Fruit fly (Drosophila melanogaster) Kc167 (cell line): ENCODE data around the gene CHKov2.

Experiments
- Myc ChIP-seq: fragments of >200 bp; optimal IDR thresholded peaks from 2 replicates; lab custom pipeline; 2017; ENCODE audit warnings: missing external identifiers
- Sin3A ChIP-seq: fragments of >200 bp; optimal IDR thresholded peaks from 2 replicates; lab custom pipeline; 2018; ENCODE audit warnings: missing external identifiers
- h ChIP-seq: fragments of >200 bp; optimal IDR thresholded peaks from 3 replicates; lab custom pipeline; 2018; ENCODE audit warnings: missing external identifiers
- insv ChIP-seq: fragments of >200 bp; optimal IDR thresholded peaks from 3 replicates; lab custom pipeline; 2018; ENCODE audit warnings: missing external identifiers
- psq ChIP-seq: fragments of >200 bp; optimal IDR thresholded peaks from 2 replicates; lab custom pipeline; 2017; ENCODE audit warnings: missing external identifiers
- ttk ChIP-seq: sonication (Bioruptor generic); optimal IDR thresholded peaks from 2 replicates; lab custom pipeline; 2017; ENCODE audit warnings: missing external identifiers

Gene CHKov2

dm6 chr3R:25295320-25296020, 35.5 kb downstream of the CHKov2 start, which contains the start of gene CG31102:
Gene CG31102, minus strand, starts transcription at chr3R:25295594.
- TF ChIP-seq Sin3A (no peak), psq (lab: Kevin White, UChicago) (no peak), insv (lab: Kevin White, UChicago) (no peak), h (lab: Kevin White, UChicago) (no peak), Myc (lab: Kevin White, UChicago) (no peak), ttk (lab: Kevin White, UChicago) (no peak)

dm6 chr3R:25292864-25293284, 38.1 kb downstream of the CHKov2 start, which contains the start of gene CG31098:
Gene CG31098, minus strand, starts transcription at chr3R:25292977.
- TF ChIP-seq ttk (lab: Kevin White, UChicago) (no peak), psq (lab: Kevin White, UChicago) (no peak), insv (lab: Kevin White, UChicago) (no peak), Sin3A (no peak), h (lab: Kevin White, UChicago) (no peak), Myc (lab: Kevin White, UChicago) (no peak)

dm6 chr3R:25289589-25289988, 41.4 kb downstream of the CHKov2 start, which contains the start of gene CG11893:
Gene CG11893, plus strand, starts transcription at chr3R:25289889.
- no peak for TF ChIP-seq Sin3A
- no peak for TF ChIP-seq insv (lab: Kevin White, UChicago)
- no peak for TF ChIP-seq h (lab: Kevin White, UChicago)
- no peak for TF ChIP-seq Myc (lab: Kevin White, UChicago)
- no peak for TF ChIP-seq psq (lab: Kevin White, UChicago)
- TF ChIP-seq ttk (lab: Kevin White, UChicago) = no peak

dm6 chr3R:25287128-25287527, 43.9 kb downstream of the CHKov2 start, which contains the start of gene CG13658:
Gene CG13658, plus strand, starts transcription at chr3R:25287474.
- no peak for TF ChIP-seq h (lab: Kevin White, UChicago)

- TF ChIP-seq Myc (lab: Kevin White, UChicago) = no peak
Measured at dm6 chr3R:25285173-25285572, 45.8 kb downstream of the CHKov2 start, which contains the start of gene CG31104. Gene CG31104, plus strand, starts transcription at chr3R:25285473.

dm6 chr3R:25283209-25283670, 47.8 kb downstream of the CHKov2 start, which contains the start of gene CG31300:
Gene CG31300, plus strand, starts transcription at chr3R:25283620.
- no peak for TF ChIP-seq ttk (lab: Kevin White, UChicago)
- no peak for TF ChIP-seq Sin3A
- TF ChIP-seq Myc (lab: Kevin White, UChicago) = no peak
- TF ChIP-seq h (lab: Kevin White, UChicago) = no peak

- no peak for TF ChIP-seq Myc (lab: Kevin White, UChicago)
- no peak for TF ChIP-seq Sin3A
- no peak for TF ChIP-seq psq (lab: Kevin White, UChicago)
- no peak for TF ChIP-seq insv (lab: Kevin White, UChicago)
- no peak for TF ChIP-seq h (lab: Kevin White, UChicago)
- no peak for TF ChIP-seq ttk (lab: Kevin White, UChicago)
Measured at dm6 chr3R:25281165-25281564, 49.8 kb downstream of the CHKov2 start, which contains the start of gene CG11892. Gene CG11892, plus strand, starts transcription at chr3R:25281548.

dm6 chr3R:25279796-25280350, 51.1 kb downstream of the CHKov2 start, which contains the start of gene CG10514:
Gene CG10514, minus strand, starts transcription at chr3R:25279846.
- TF ChIP-seq Myc (lab: Kevin White, UChicago) = no peak
- TF ChIP-seq h (lab: Kevin White, UChicago) = no peak
- no peak for TF ChIP-seq Sin3A
- TF ChIP-seq insv (lab: Kevin White, UChicago) = no peak
- no peak for TF ChIP-seq ttk (lab: Kevin White, UChicago)
- no peak for TF ChIP-seq psq (lab: Kevin White, UChicago)
